Worm (Caenorhabditis elegans): ENCODE measurements around the gene R08E5.4.

DNA sequence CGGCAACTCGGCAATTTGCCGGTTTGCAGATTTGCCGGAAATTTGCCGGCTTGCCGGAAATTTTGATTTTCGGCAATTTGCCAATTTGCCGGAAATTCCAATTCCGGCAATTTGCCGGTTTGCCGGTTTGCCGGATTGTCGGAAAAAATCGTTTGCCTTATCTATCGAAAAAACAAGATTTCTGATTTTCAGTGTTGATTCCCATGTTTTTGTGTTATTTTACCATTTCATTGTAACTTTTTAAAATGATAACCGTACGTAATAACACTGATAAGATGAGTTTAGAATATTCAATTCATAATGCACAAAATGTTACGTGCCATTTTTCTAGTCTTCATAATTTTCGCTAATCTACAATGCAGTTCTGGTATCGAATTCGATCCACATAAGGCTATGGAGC, 7.5 kb upstream of the R08E5.4 start, which contains the start of gene oac-55:
- TF ChIP-seq nhr-19 (GFP tag; conservative IDR thresholded peaks at IDR 0.05) = no peak
- no peak for TF ChIP-seq ces-1 (GFP tag; optimal IDR thresholded peaks at IDR 0.05)
- TF ChIP-seq elt-3 (tag; optimal IDR thresholded peaks at IDR 0.05) = no peak
- TF ChIP-seq ztf-11 (tag; optimal IDR thresholded peaks at IDR 0.05) = no peak
